Fruit fly (Drosophila melanogaster) whole organism, embryonic: Measurements from ENCODE around the gene mRpL16.

Experiments
- Abd-B ChIP-seq: fragments of 200-800 bp; sonication (Bioruptor generic); optimal IDR thresholded peaks from 2 replicates; lab custom pipeline; 2018; ENCODE audit warnings: missing biosample characterization, mild to moderate bottlenecking, missing genetic modification characterization, moderate library complexity
- Atf3 ChIP-seq: fragments of 200-800 bp; sonication (Bioruptor generic); optimal IDR thresholded peaks from 3 replicates; lab custom pipeline; 2016; ENCODE audit warnings: missing biosample characterization, missing genetic modification characterization
- Bdp1 ChIP-seq: fragments of 200-800 bp; sonication (Bioruptor generic); optimal IDR thresholded peaks from 3 replicates; lab custom pipeline; 2016; ENCODE audit warnings: missing biosample characterization, missing genetic modification characterization
- Bgb ChIP-seq: fragments of 200-800 bp; sonication (Bioruptor generic); IDR thresholded peaks from 2 replicates; pipeline ENCODE4 v1.3.6; 2022; ENCODE audit warnings: missing biosample characterization, missing genetic modification characterization; ENCODE audit not compliant: partially characterized antibody
- CG10979 ChIP-seq: fragments of 200-800 bp; sonication (Bioruptor generic); optimal IDR thresholded peaks from 2 replicates; lab custom pipeline; 2018; ENCODE audit warnings: missing biosample characterization, mild to moderate bottlenecking, missing genetic modification characterization, moderate library complexity
- CG12155 ChIP-seq: fragments of 200-800 bp; sonication (Bioruptor generic); optimal IDR thresholded peaks from 3 replicates; lab custom pipeline; 2016; ENCODE audit warnings: missing biosample characterization, missing genetic modification characterization
- CG12769 ChIP-seq: fragments of 200-800 bp; sonication (Bioruptor generic); optimal IDR thresholded peaks from 2 replicates; lab custom pipeline; 2019; ENCODE audit warnings: missing biosample characterization, mild to moderate bottlenecking, missing genetic modification characterization, moderate library complexity
- CG12942 ChIP-seq: fragments of 200-800 bp; sonication (Bioruptor generic); optimal IDR thresholded peaks from 3 replicates; lab custom pipeline; 2016; ENCODE audit warnings: missing biosample characterization, missing genetic modification characterization
- CG13296 ChIP-seq: fragments of 200-800 bp; sonication (Bioruptor generic); optimal IDR thresholded peaks from 3 replicates; lab custom pipeline; 2018; ENCODE audit warnings: missing biosample characterization, mild to moderate bottlenecking, missing genetic modification characterization
- CG13624 ChIP-seq: fragments of 200-800 bp; sonication (Bioruptor generic); optimal IDR thresholded peaks from 2 replicates; lab custom pipeline; 2016; ENCODE audit warnings: missing biosample characterization, missing genetic modification characterization
- CG16813 ChIP-seq: fragments of 200-800 bp; sonication (Bioruptor generic); IDR thresholded peaks from 3 replicates; pipeline ENCODE4 v1.3.6; 2022; ENCODE audit warnings: missing biosample characterization, missing genetic modification characterization; ENCODE audit not compliant: partially characterized antibody
- CG17385 ChIP-seq: fragments of 200-800 bp; sonication (Bioruptor generic); optimal IDR thresholded peaks from 3 replicates; lab custom pipeline; 2018; ENCODE audit warnings: missing biosample characterization, mild to moderate bottlenecking, missing genetic modification characterization
- CG18764 ChIP-seq: fragments of 200-800 bp; sonication (Bioruptor generic); optimal IDR thresholded peaks from 3 replicates; lab custom pipeline; 2016; ENCODE audit warnings: missing biosample characterization, missing genetic modification characterization
- CG2199 ChIP-seq: fragments of 200-800 bp; sonication (Bioruptor generic); IDR thresholded peaks from 3 replicates; pipeline ENCODE4 v1.3.6; 2022; ENCODE audit warnings: missing biosample characterization, missing genetic modification characterization
- CG2712 ChIP-seq: fragments of 200-800 bp; optimal IDR thresholded peaks from 3 replicates; lab custom pipeline; 2019; ENCODE audit warnings: missing biosample characterization, mild to moderate bottlenecking, missing genetic modification characterization, moderate library complexity
- CG2875 ChIP-seq: fragments of 200-800 bp; sonication (Bioruptor generic); optimal IDR thresholded peaks from 2 replicates; lab custom pipeline; 2017; ENCODE audit warnings: missing biosample characterization, mild to moderate bottlenecking, missing genetic modification characterization, missing genetic modification reagents
- CG30020 ChIP-seq: fragments of 200-800 bp; optimal IDR thresholded peaks from 2 replicates; lab custom pipeline; 2019; ENCODE audit warnings: missing biosample characterization, mild to moderate bottlenecking, missing genetic modification characterization, moderate library complexity
- CG30431 ChIP-seq: fragments of 200-800 bp; sonication (Bioruptor generic); optimal IDR thresholded peaks from 2 replicates; lab custom pipeline; 2017; ENCODE audit warnings: missing biosample characterization, missing genetic modification characterization
- CG3065 ChIP-seq: fragments of 200-800 bp; sonication (Bioruptor generic); optimal IDR thresholded peaks from 2 replicates; lab custom pipeline; 2016; ENCODE audit warnings: missing biosample characterization, missing genetic modification characterization
- CG31441 ChIP-seq: fragments of 200-800 bp; sonication (Bioruptor generic); IDR thresholded peaks from 2 replicates; pipeline ENCODE4 v1.3.6; 2022; ENCODE audit warnings: missing biosample characterization, missing genetic modification characterization
- CG32767 ChIP-seq: fragments of 200-800 bp; sonication (Bioruptor generic); IDR thresholded peaks from 2 replicates; pipeline ENCODE4 v1.3.6; 2022; ENCODE audit warnings: missing biosample characterization, missing genetic modification characterization
- CG34224 ChIP-seq: fragments of 200-800 bp; sonication (Bioruptor generic); IDR thresholded peaks from 3 replicates; pipeline ENCODE4 v1.3.6; 2022; ENCODE audit warnings: missing biosample characterization, missing genetic modification characterization; ENCODE audit not compliant: partially characterized antibody
- CG4328 ChIP-seq: fragments of 200-800 bp; sonication (Bioruptor generic); optimal IDR thresholded peaks from 3 replicates; lab custom pipeline; 2017; ENCODE audit warnings: missing biosample characterization, missing genetic modification reagents, missing genetic modification characterization
- CG4707 ChIP-seq: fragments of 200-800 bp; sonication (Bioruptor generic); optimal IDR thresholded peaks from 2 replicates; lab custom pipeline; 2018; ENCODE audit warnings: missing biosample characterization, mild to moderate bottlenecking, missing genetic modification characterization, moderate library complexity
- CG6765 ChIP-seq: fragments of 200-800 bp; sonication (Bioruptor generic); optimal IDR thresholded peaks from 3 replicates; lab custom pipeline; 2017; ENCODE audit warnings: missing biosample characterization, mild to moderate bottlenecking, missing genetic modification characterization
- CG7271 ChIP-seq: fragments of 200-800 bp; sonication (Bioruptor generic); optimal IDR thresholded peaks from 2 replicates; lab custom pipeline; 2018; ENCODE audit warnings: missing biosample characterization, mild to moderate bottlenecking, missing genetic modification characterization, moderate library complexity
- CG7987 ChIP-seq: fragments of 200-800 bp; sonication (Bioruptor generic); optimal IDR thresholded peaks from 2 replicates; lab custom pipeline; 2018; ENCODE audit warnings: missing biosample characterization, mild to moderate bottlenecking, missing genetic modification characterization, moderate library complexity
- CG9437 ChIP-seq: fragments of 200-800 bp; sonication (Bioruptor generic); optimal IDR thresholded peaks from 2 replicates; lab custom pipeline; 2018; ENCODE audit warnings: missing biosample characterization, mild to moderate bottlenecking, missing genetic modification characterization
- CrebB ChIP-seq: fragments of 200-800 bp; sonication (Bioruptor generic); optimal IDR thresholded peaks from 3 replicates; lab custom pipeline; 2018; ENCODE audit warnings: missing biosample characterization, mild to moderate bottlenecking, missing genetic modification characterization
- Fer1 ChIP-seq: fragments of 200-800 bp; sonication (Bioruptor generic); optimal IDR thresholded peaks from 2 replicates; lab custom pipeline; 2017; ENCODE audit warnings: missing biosample characterization, mild to moderate bottlenecking, missing genetic modification characterization
- Gug ChIP-seq: fragments of 200-800 bp; sonication (Bioruptor generic); IDR thresholded peaks from 4 replicates; pipeline ENCODE4 v1.3.6; 2022; ENCODE audit warnings: missing biosample characterization, missing genetic modification characterization
- HmgZ ChIP-seq: fragments of 200-800 bp; sonication (Bioruptor generic); optimal IDR thresholded peaks from 2 replicates; lab custom pipeline; 2018; ENCODE audit warnings: missing biosample characterization, mild to moderate bottlenecking, missing genetic modification characterization
- Hr39 ChIP-seq: fragments of >200 bp; optimal IDR thresholded peaks from 2 replicates; lab custom pipeline; 2017
- Jarid2 ChIP-seq: fragments of 200-800 bp; sonication (Bioruptor generic); optimal IDR thresholded peaks from 3 replicates; lab custom pipeline; 2017; ENCODE audit warnings: mild to moderate bottlenecking, missing biosample characterization, missing genetic modification reagents, missing genetic modification characterization
- Kr ChIP-seq: fragments of 200-800 bp; sonication (Bioruptor generic); optimal IDR thresholded peaks from 2 replicates; lab custom pipeline; 2017; ENCODE audit warnings: missing biosample characterization, mild to moderate bottlenecking, missing genetic modification characterization
- Max ChIP-seq: fragments of 200-800 bp; sonication (Bioruptor generic); optimal IDR thresholded peaks from 2 replicates; lab custom pipeline; 2016; ENCODE audit warnings: missing biosample characterization, mild to moderate bottlenecking, missing genetic modification characterization
- NC2β ChIP-seq: fragments of 200-800 bp; sonication (Bioruptor generic); optimal IDR thresholded peaks from 2 replicates; lab custom pipeline; 2016; ENCODE audit warnings: missing biosample characterization, missing genetic modification characterization
- NfI ChIP-seq: fragments of 200-800 bp; sonication (Bioruptor generic); optimal IDR thresholded peaks from 3 replicates; lab custom pipeline; 2018; ENCODE audit warnings: missing biosample characterization, mild to moderate bottlenecking, missing genetic modification characterization, moderate library complexity
- Sox100B ChIP-seq: fragments of 200-800 bp; sonication (Bioruptor generic); optimal IDR thresholded peaks from 3 replicates; lab custom pipeline; 2018; ENCODE audit warnings: missing biosample characterization, mild to moderate bottlenecking, missing genetic modification characterization
- Vsx1 ChIP-seq: fragments of 200-800 bp; sonication (Bioruptor generic); optimal IDR thresholded peaks from 2 replicates; lab custom pipeline; 2017; ENCODE audit warnings: missing biosample characterization, mild to moderate bottlenecking, missing genetic modification characterization, missing genetic modification reagents
- Xrp1 ChIP-seq: fragments of 200-800 bp; sonication (Bioruptor generic); IDR thresholded peaks from 2 replicates; pipeline ENCODE4 v1.3.6; 2022; ENCODE audit warnings: missing biosample characterization, missing genetic modification characterization
- amos ChIP-seq: fragments of 200-800 bp; sonication (Bioruptor generic); IDR thresholded peaks from 2 replicates; pipeline ENCODE4 v1.3.6; 2022; ENCODE audit warnings: missing biosample characterization, missing genetic modification characterization; ENCODE audit not compliant: partially characterized antibody
- bab2 ChIP-seq: fragments of 200-800 bp; sonication (Bioruptor generic); optimal IDR thresholded peaks from 2 replicates; lab custom pipeline; 2016; ENCODE audit warnings: missing biosample characterization, missing genetic modification characterization
- bbx ChIP-seq: fragments of 200-800 bp; sonication (Bioruptor generic); IDR thresholded peaks from 2 replicates; pipeline ENCODE4 v1.3.6; 2022; ENCODE audit warnings: missing biosample characterization, missing genetic modification characterization; ENCODE audit not compliant: partially characterized antibody
- cad ChIP-seq: fragments of >200 bp; optimal IDR thresholded peaks from 2 replicates; lab custom pipeline; 2017; ENCODE audit warnings: missing biosample characterization, missing genetic modification characterization
- cas ChIP-seq: fragments of 200-800 bp; sonication (Bioruptor generic); IDR thresholded peaks from 2 replicates; pipeline ENCODE4 v1.3.6; 2022; ENCODE audit warnings: missing biosample characterization, missing genetic modification characterization
- gem ChIP-seq: fragments of 200-800 bp; sonication (Bioruptor generic); optimal IDR thresholded peaks from 2 replicates; lab custom pipeline; 2019; ENCODE audit warnings: missing biosample characterization, mild to moderate bottlenecking, missing genetic modification characterization, moderate library complexity
- oc ChIP-seq: fragments of 200-800 bp; sonication (Bioruptor generic); optimal IDR thresholded peaks from 2 replicates; lab custom pipeline; 2018; ENCODE audit warnings: missing biosample characterization, mild to moderate bottlenecking, missing genetic modification characterization, moderate library complexity
- p53 ChIP-seq: fragments of 200-800 bp; sonication (Bioruptor generic); optimal IDR thresholded peaks from 2 replicates; lab custom pipeline; 2016; ENCODE audit warnings: missing biosample characterization, missing genetic modification characterization
- toy ChIP-seq: fragments of 200-800 bp; sonication (Bioruptor generic); IDR thresholded peaks from 2 replicates; pipeline ENCODE4 v1.3.6; 2022; ENCODE audit warnings: missing biosample characterization, missing genetic modification characterization
- zfh1 ChIP-seq: fragments of 200-800 bp; sonication (Bioruptor generic); IDR thresholded peaks from 3 replicates; pipeline ENCODE4 v1.3.6; 2022; ENCODE audit warnings: missing biosample characterization, missing genetic modification characterization

Gene mRpL16

DNA sequence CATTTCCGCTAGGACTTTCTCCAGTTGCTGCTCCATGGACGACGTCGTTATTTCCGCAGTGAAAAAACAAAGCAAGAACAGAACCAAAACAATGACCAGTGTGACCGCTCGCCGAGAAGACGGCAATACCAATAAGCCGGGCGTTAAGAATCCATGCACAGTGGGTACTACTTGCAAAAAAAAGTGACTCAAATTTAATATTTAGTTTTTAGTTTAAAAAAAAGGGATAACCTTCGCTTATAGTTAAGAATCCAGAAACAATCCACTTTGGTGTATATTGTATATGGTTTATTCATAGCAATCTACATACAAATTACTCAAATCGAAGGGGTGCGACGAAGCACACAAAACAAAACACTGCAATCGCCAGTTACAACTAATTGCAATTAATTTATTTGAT lies 31.2 kb upstream of the mRpL16 start, which contains the start of gene Lamtor5 (continued):
- TF ChIP-seq CG13296 (GFP tag; lab: Kevin White, UChicago) (peak; percentile 41), toy (GFP tag; lab: Robert Waterston, UW) (no peak), bbx (0 out of 2 replicates have a peak, but pooled peaks have one; percentile 28), NC2β (GFP tag; lab: Kevin White, UChicago) (peak; percentile 1), Jarid2 (GFP tag; lab: Kevin White, UChicago) (no peak), CG9437 (GFP tag; lab: Kevin White, UChicago) (no peak), Fer1 (GFP tag; lab: Kevin White, UChicago) (peak; percentile 55), CG4707 (GFP tag; lab: Kevin White, UChicago) (peak; percentile 51), CG16813 (GFP tag; lab: Robert Waterston, UW) (no peak), CG6765 (GFP tag; lab: Kevin White, UChicago) (no peak), Sox100B (no peak), CG3065 (GFP tag; lab: Kevin White, UChicago) (no peak), cas (GFP tag; lab: Robert Waterston, UW) (peak; percentile 7; the same call in 1 of the 2 replicates), cad (GFP tag; lab: Kevin White, UChicago) (no peak), Bdp1 (no peak), CG7271 (tag; lab: Kevin White, UChicago) (no peak), Abd-B (GFP tag; lab: Kevin White, UChicago) (no peak), bab2 (peak; percentile 35), CG10979 (tag; lab: Kevin White, UChicago) (peak; percentile 30), Kr (GFP tag; lab: Kevin White, UChicago) (no peak), CG12942 (GFP tag; lab: Kevin White, UChicago) (no peak), CG31441 (GFP tag; lab: Robert Waterston, UW) (peak; percentile 54), CG30431 (GFP tag; lab: Kevin White, UChicago) (no peak), Vsx1 (GFP tag; lab: Kevin White, UChicago) (no peak), CG2199 (GFP tag; lab: Robert Waterston, UW) (no peak), Xrp1 (GFP tag; lab: Robert Waterston, UW) (peak; percentile 49; the same call in 1 of the 2 replicates), zfh1 (no peak), CG2875 (no peak), Gug (GFP tag; lab: Robert Waterston, UW) (no peak; the same call in 3 of the 4 replicates), amos (GFP tag; lab: Robert Waterston, UW) (peak; percentile 47; the same call in 1 of the 2 replicates), CG12155 (peak; percentile 20), CG4328 (GFP tag; lab: Kevin White, UChicago) (no peak), p53 (GFP tag; lab: Kevin White, UChicago) (no peak), CG30020 (tag; lab: Kevin White, UChicago) (no peak), CrebB (tag; lab: Kevin White, UChicago) (peak; percentile 5), NfI (GFP tag; lab: Kevin White, UChicago) (peak; percentile 32), HmgZ (peak; percentile 6), CG32767 (GFP tag; lab: Robert Waterston, UW) (no peak), Max (GFP tag; lab: Kevin White, UChicago) (peak; percentile 24), Hr39 (lab: Kevin White, UChicago) (no peak), Bgb (peak; percentile 20; the same call in 1 of the 2 replicates), CG7987 (GFP tag; lab: Kevin White, UChicago) (no peak), CG2712 (tag; lab: Kevin White, UChicago) (peak; percentile 58), gem (peak; percentile 68), CG34224 (GFP tag; lab: Robert Waterston, UW) (peak; percentile 52; the same call in 2 of the 3 replicates), Atf3 (GFP tag; lab: Kevin White, UChicago) (peak; percentile 16), oc (tag; lab: Kevin White, UChicago) (peak; percentile 49), CG17385 (GFP tag; lab: Kevin White, UChicago) (peak; percentile 33), CG13624 (GFP tag; lab: Kevin White, UChicago) (peak; percentile 21), CG18764 (GFP tag; lab: Kevin White, UChicago) (no peak), CG12769 (tag; lab: Kevin White, UChicago) (no peak)
